Comparison of ENCODE assay signal across 3 fruit fly cellular contexts in the genomic region with DNA sequence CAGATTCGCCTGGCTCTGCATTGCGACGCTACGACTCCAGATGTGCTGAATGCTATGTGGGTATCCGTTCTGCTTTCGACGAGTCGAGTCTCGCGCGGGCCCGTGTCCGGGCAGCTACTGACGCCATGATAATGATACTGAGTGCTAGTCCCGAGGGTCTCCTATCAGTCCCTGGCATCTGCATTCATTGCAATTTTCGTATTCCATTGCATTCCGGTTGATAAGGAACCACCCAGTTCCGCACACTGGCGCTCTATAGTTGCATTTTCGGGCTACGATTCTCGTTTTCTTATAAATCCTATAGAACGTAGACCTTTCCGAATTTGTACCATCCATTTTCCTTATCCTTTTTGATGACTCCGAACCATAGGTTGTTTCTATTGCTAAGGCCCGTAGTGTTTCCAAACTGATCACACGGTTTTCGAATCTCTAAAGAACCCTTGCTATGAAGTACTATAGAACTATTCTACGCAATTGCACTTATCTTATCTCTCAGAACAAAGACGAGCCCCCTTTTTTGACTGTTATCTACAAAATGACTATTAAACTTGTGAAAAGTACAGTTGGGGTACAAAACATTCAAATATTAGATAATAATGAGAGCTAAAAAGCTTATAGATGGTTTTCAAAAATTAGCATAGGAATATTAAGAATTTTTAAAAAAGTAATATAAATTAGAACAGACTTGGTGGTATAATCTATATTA.
TF ChIP-seq lines count a peak whose summit lies in the region.

CG3597 (minus strand) TSS at position 119 of the 706 bp plus-strand sequence.

- no peak for TF ChIP-seq CTCF in whole organism, embryonic (GFP tag; optimal IDR thresholded peaks at IDR 0.05; lab: Kevin White, UChicago)

TF ChIP-seq in whole organism, adult, 20 proteins besides CTCF, POLR2A, EP300 and RAD21:
- TF ChIP-seq kay (GFP tag; lab: Kevin White, UChicago; ENCODE audit: borderline replicate concordance) (peak; percentile 83), toe (GFP tag; optimal IDR thresholded peaks at IDR 0.05; lab: Kevin White, UChicago) (no peak), cic (GFP tag; optimal IDR thresholded peaks at IDR 0.05; lab: Kevin White, UChicago) (peak; percentile 85), cnc (optimal IDR thresholded peaks at IDR 0.05; lab: Kevin White, UChicago) (no peak), CG1620 (GFP tag; optimal IDR thresholded peaks at IDR 0.05; lab: Kevin White, UChicago) (no peak), CG5204 (GFP tag; optimal IDR thresholded peaks at IDR 0.05; lab: Kevin White, UChicago) (no peak), tj (GFP tag; optimal IDR thresholded peaks at IDR 0.05; lab: Kevin White, UChicago) (peak; percentile 51), CG33017 (tag; optimal IDR thresholded peaks at IDR 0.05; lab: Kevin White, UChicago) (no peak), CG7101 (tag; optimal IDR thresholded peaks at IDR 0.05; lab: Kevin White, UChicago) (no peak)

TF ChIP-seq in whole organism, embryonic, 481 proteins besides CTCF, POLR2A, EP300 and RAD21:
- TF ChIP-seq Pdp1 (GFP tag; optimal IDR thresholded peaks at IDR 0.05; lab: Kevin White, UChicago) (peak in 1 of 2 experiments; percentile 14), CG3281 (GFP tag; optimal IDR thresholded peaks at IDR 0.05; lab: Kevin White, UChicago) (no peak), rib (GFP tag; IDR thresholded peaks at IDR 0.05; lab: Robert Waterston, UW) (no peak), dm (GFP tag; optimal IDR thresholded peaks at IDR 0.05; lab: Kevin White, UChicago) (no peak), vvl (GFP tag; IDR thresholded peaks at IDR 0.05; lab: Robert Waterston, UW) (no peak), run (tag; optimal IDR thresholded peaks at IDR 0.05; lab: Kevin White, UChicago) (no peak), CG15479 (GFP tag; optimal IDR thresholded peaks at IDR 0.05; lab: Kevin White, UChicago) (peak; percentile 11), CG18262 (tag; optimal IDR thresholded peaks at IDR 0.05; lab: Kevin White, UChicago) (no peak), exex (tag; optimal IDR thresholded peaks at IDR 0.05; lab: Kevin White, UChicago) (peak; percentile 51)

TF ChIP-seq in whole organism, prepupa, 60 proteins besides CTCF, POLR2A, EP300 and RAD21:
- TF ChIP-seq CG6792 (GFP tag; optimal IDR thresholded peaks at IDR 0.05; lab: Kevin White, UChicago) (no peak), svp (GFP tag; lab: Kevin White, UChicago) (peak; percentile 73)
